Fruit fly (Drosophila melanogaster): ENCODE measurements around the gene Cpr67B.

The Cpr67B gene

dm6 chr3L:9372278-9372975 lies 32.2 kb upstream of the Cpr67B start, which contains the start of the genes Hsp67Bc, CG4456 and Hsp22 (continued):
- no peak for TF ChIP-seq H2.0 (GFP tag; IDR thresholded peaks at IDR 0.05)
- no peak for TF ChIP-seq chm (GFP tag; IDR thresholded peaks at IDR 0.05)
- TF ChIP-seq CG4820 (GFP tag; optimal IDR thresholded peaks at IDR 0.05): no peak
- TF ChIP-seq CG4404 (GFP tag; IDR thresholded peaks at IDR 0.05): no peak
- no peak for TF ChIP-seq ttk (GFP tag; IDR thresholded peaks at IDR 0.05)
- TF ChIP-seq Fer1 (GFP tag; optimal IDR thresholded peaks at IDR 0.05): peak; percentile 14
- TF ChIP-seq fd64A (GFP tag; optimal IDR thresholded peaks at IDR 0.05): peak; percentile 33
- TF ChIP-seq CG16779 (GFP tag; IDR thresholded peaks at IDR 0.05): peak; percentile 78
- peak; percentile 2 for TF ChIP-seq CG2875 (GFP tag; optimal IDR thresholded peaks at IDR 0.05)
- TF ChIP-seq MESR4 (GFP tag; optimal IDR thresholded peaks at IDR 0.05): no peak
- TF ChIP-seq esg (GFP tag; conservative IDR thresholded peaks at IDR 0.05): no peak
- TF ChIP-seq CG8388 (GFP tag; optimal IDR thresholded peaks at IDR 0.05): no peak
- no peak for TF ChIP-seq Stat92E (GFP tag; optimal IDR thresholded peaks at IDR 0.05)
- TF ChIP-seq CG11695 (GFP tag; IDR thresholded peaks at IDR 0.05): no peak
- peak; percentile 13 for TF ChIP-seq CG15011 (GFP tag; optimal IDR thresholded peaks at IDR 0.05)
- no peak for TF ChIP-seq D19B (GFP tag; optimal IDR thresholded peaks at IDR 0.05)
- no peak for TF ChIP-seq BEAF-32 (GFP tag; optimal IDR thresholded peaks at IDR 0.05)
- no peak for TF ChIP-seq Atf6 (GFP tag; IDR thresholded peaks at IDR 0.05)
- no peak for TF ChIP-seq CG10147 (GFP tag; optimal IDR thresholded peaks at IDR 0.05)
- no peak for TF ChIP-seq CG4282 (GFP tag; optimal IDR thresholded peaks at IDR 0.05)
- peak; percentile 74 for TF ChIP-seq Med (GFP tag)
- TF ChIP-seq CG2202 (tag; optimal IDR thresholded peaks at IDR 0.05): no peak
- peak; percentile 1 for TF ChIP-seq CG1792 (GFP tag; optimal IDR thresholded peaks at IDR 0.05)
- peak; percentile 24; the same call in 1 of the 2 replicates for TF ChIP-seq bbx (GFP tag; IDR thresholded peaks at IDR 0.05; ENCODE audit: partially characterized antibody)
- TF ChIP-seq CG2889 (GFP tag; IDR thresholded peaks at IDR 0.05): no peak
- peak; percentile 9 for TF ChIP-seq ATbp (GFP tag; optimal IDR thresholded peaks at IDR 0.05)
- TF ChIP-seq Hmr (GFP tag; optimal IDR thresholded peaks at IDR 0.05): no peak
- TF ChIP-seq CG18619 (GFP tag; optimal IDR thresholded peaks at IDR 0.05): no peak
- no peak for TF ChIP-seq lbe (GFP tag; optimal IDR thresholded peaks at IDR 0.05)
- peak; percentile 29 for TF ChIP-seq CG13296 (GFP tag; optimal IDR thresholded peaks at IDR 0.05)
- peak; percentile 0 for TF ChIP-seq CG1603 (tag; optimal IDR thresholded peaks at IDR 0.05)
- peak; percentile 19 for TF ChIP-seq nerfin-1 (tag; optimal IDR thresholded peaks at IDR 0.05)
- TF ChIP-seq Sry-δ (GFP tag; optimal IDR thresholded peaks at IDR 0.05): no peak
- TF ChIP-seq CG6765 (GFP tag; optimal IDR thresholded peaks at IDR 0.05): no peak
- no peak for TF ChIP-seq Ravus (GFP tag; IDR thresholded peaks at IDR 0.05)
- TF ChIP-seq CG2116 (GFP tag; optimal IDR thresholded peaks at IDR 0.05): no peak
- no peak for TF ChIP-seq fd96Cb (tag; optimal IDR thresholded peaks at IDR 0.05)
- no peak for TF ChIP-seq CG33213 (GFP tag; optimal IDR thresholded peaks at IDR 0.05)
- no peak for TF ChIP-seq peb (GFP tag; IDR thresholded peaks at IDR 0.05)
- TF ChIP-seq sisA (GFP tag; IDR thresholded peaks at IDR 0.05): no peak
- TF ChIP-seq dmrt99B (tag; optimal IDR thresholded peaks at IDR 0.05): no peak
- TF ChIP-seq grn (GFP tag; optimal IDR thresholded peaks at IDR 0.05): peak; percentile 81
- TF ChIP-seq CG1832 (GFP tag; optimal IDR thresholded peaks at IDR 0.05): no peak
- TF ChIP-seq CG6254 (GFP tag; optimal IDR thresholded peaks at IDR 0.05): peak; percentile 18
- no peak; the same call in 2 of the 3 replicates for TF ChIP-seq HLH4C (GFP tag; IDR thresholded peaks at IDR 0.05; ENCODE audit: partially characterized antibody)
- no peak for TF ChIP-seq CG32772 (GFP tag; IDR thresholded peaks at IDR 0.05)
- no peak for TF ChIP-seq Rx (GFP tag; IDR thresholded peaks at IDR 0.05)
- no peak for TF ChIP-seq gem (tag; optimal IDR thresholded peaks at IDR 0.05)
- TF ChIP-seq CG34224 (GFP tag; IDR thresholded peaks at IDR 0.05; ENCODE audit: partially characterized antibody): 0 out of 3 replicates have a peak, but pooled peaks have one; percentile 35
